Worm (Caenorhabditis elegans): Measurements from ENCODE around the gene utp-20.
A peak's percentile ranks its signal among the peaks of the same experiment; 100 is the strongest.

The utp-20 gene

DNA sequence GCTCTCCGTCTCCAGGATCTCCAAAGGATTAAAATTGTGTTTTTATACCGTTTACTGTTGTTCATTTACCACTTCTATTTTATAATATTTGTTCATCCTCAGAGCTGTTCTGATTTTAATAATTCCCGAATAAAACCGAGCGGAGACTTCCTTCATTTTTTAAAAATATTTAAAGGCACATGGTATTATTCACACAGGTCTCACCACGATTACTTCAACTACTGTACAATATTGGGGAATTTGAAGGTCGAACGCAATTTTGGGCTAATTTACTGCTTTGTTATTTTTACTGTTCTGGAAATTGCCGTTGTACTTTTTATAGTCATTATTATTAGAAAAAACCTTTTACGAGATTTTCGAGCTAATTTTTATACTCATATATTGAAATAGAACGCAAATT is 45.0 kb upstream of the utp-20 start:
- TF ChIP-seq mml-1 (tag; optimal IDR thresholded peaks at IDR 0.05) (no peak), ztf-11 (tag; optimal IDR thresholded peaks at IDR 0.05) (no peak), egl-27 (tag; optimal IDR thresholded peaks at IDR 0.05) (no peak), unc-62 (GFP tag; optimal IDR thresholded peaks at IDR 0.05) (no peak), fkh-2 (tag; optimal IDR thresholded peaks at IDR 0.05) (no peak), zag-1 (tag; optimal IDR thresholded peaks at IDR 0.05) (no peak), nhr-25 (tag; optimal IDR thresholded peaks at IDR 0.05) (no peak), nhr-12 (tag; optimal IDR thresholded peaks at IDR 0.05) (no peak), lin-15B (tag; optimal IDR thresholded peaks at IDR 0.05) (no peak), R02D3.7 (tag; optimal IDR thresholded peaks at IDR 0.05) (no peak), nhr-76 (tag; optimal IDR thresholded peaks at IDR 0.05) (no peak)

DNA sequence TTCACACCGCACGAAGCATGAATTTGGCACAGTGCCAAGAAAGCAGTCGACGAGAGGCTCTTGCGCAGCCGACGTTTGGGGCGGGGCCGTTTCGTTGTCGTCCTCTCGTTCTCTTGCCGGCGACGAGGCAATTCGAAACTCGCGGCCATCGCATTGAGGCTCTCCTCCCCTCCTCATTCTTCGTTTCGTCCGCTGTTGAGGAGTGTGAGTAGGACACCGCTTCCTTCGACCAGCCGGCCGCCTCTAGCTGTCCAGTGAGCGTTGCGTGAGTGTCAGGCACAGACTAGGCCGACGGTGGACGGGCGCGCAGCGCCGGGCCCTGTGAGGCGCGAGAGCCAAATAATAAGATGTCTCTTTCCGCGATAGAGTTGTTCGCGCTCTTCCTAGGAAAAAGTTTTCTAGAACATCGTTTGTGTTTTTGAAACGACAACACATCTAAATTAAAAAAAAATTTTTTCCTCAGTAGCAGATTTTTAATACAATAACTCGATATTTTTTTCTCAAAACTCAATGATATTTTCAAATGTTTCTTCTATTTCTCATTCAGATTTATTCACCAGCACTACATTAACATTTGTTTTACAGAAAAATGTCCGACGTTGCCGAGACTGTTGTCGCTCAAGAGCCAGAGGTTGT is 44.2 kb upstream of the utp-20 start, which contains the start of the genes T28D9.11 and T28D9.1:
Gene T28D9.11, minus strand, starts transcription at position 177 of the 636 bp plus-strand sequence.
Gene T28D9.1, plus strand, starts transcription at position 586 of the 636 bp plus-strand sequence.
- TF ChIP-seq sea-2 (GFP tag; optimal IDR thresholded peaks at IDR 0.05), result peak; percentile 15
- no peak for TF ChIP-seq nhr-43 (tag; optimal IDR thresholded peaks at IDR 0.05; ENCODE audit: poor library complexity, severe bottlenecking)
- TF ChIP-seq nfya-1 (tag; optimal IDR thresholded peaks at IDR 0.05; ENCODE audit: insufficient read depth), result peak; percentile 86
- TF ChIP-seq eor-1 (tag; optimal IDR thresholded peaks at IDR 0.05), result no peak
- no peak for TF ChIP-seq fos-1 (tag; optimal IDR thresholded peaks at IDR 0.05)
- no peak for TF ChIP-seq ceh-9 (tag; optimal IDR thresholded peaks at IDR 0.05)
- TF ChIP-seq elt-3 (tag; optimal IDR thresholded peaks at IDR 0.05), result no peak
- no peak for TF ChIP-seq R02D3.7 (tag; optimal IDR thresholded peaks at IDR 0.05)
- TF ChIP-seq ZK546.5 (tag; optimal IDR thresholded peaks at IDR 0.05), result no peak
- no peak for TF ChIP-seq nhr-25 (tag; optimal IDR thresholded peaks at IDR 0.05)
- peak; percentile 47 for TF ChIP-seq lsy-12 (tag; optimal IDR thresholded peaks at IDR 0.05)
- peak; percentile 80 for TF ChIP-seq lin-15B (tag; optimal IDR thresholded peaks at IDR 0.05)
- no peak for TF ChIP-seq egl-27 (tag; optimal IDR thresholded peaks at IDR 0.05)
- TF ChIP-seq nhr-77 (tag; optimal IDR thresholded peaks at IDR 0.05), result no peak
- TF ChIP-seq zag-1 (tag; optimal IDR thresholded peaks at IDR 0.05), result no peak
- TF ChIP-seq ama-1 (optimal IDR thresholded peaks at IDR 0.05), result peak; percentile 89
- no peak for TF ChIP-seq jun-1 (tag; optimal IDR thresholded peaks at IDR 0.05)
- TF ChIP-seq nhr-67 (tag; optimal IDR thresholded peaks at IDR 0.05), result no peak
- no peak for TF ChIP-seq unc-62 (GFP tag; optimal IDR thresholded peaks at IDR 0.05)
- TF ChIP-seq nhr-28 (tag; optimal IDR thresholded peaks at IDR 0.05), result no peak
- no peak for TF ChIP-seq ceh-28 (tag; optimal IDR thresholded peaks at IDR 0.05)
- TF ChIP-seq fkh-2 (tag; optimal IDR thresholded peaks at IDR 0.05), result no peak
- no peak for TF ChIP-seq elt-1 (tag; optimal IDR thresholded peaks at IDR 0.05)
- no peak for TF ChIP-seq tbx-2 (tag; optimal IDR thresholded peaks at IDR 0.05)
- TF ChIP-seq egl-5 (tag; optimal IDR thresholded peaks at IDR 0.05), result no peak
- TF ChIP-seq mml-1 (tag; optimal IDR thresholded peaks at IDR 0.05), result no peak
- peak; percentile 17 for TF ChIP-seq ztf-4 (tag; optimal IDR thresholded peaks at IDR 0.05)
- TF ChIP-seq hmg-11 (tag; optimal IDR thresholded peaks at IDR 0.05), result peak; percentile 76
- TF ChIP-seq ceh-16 (tag; optimal IDR thresholded peaks at IDR 0.05), result no peak
- peak; percentile 19 for TF ChIP-seq pha-4 (tag; optimal IDR thresholded peaks at IDR 0.05)
- no peak for TF ChIP-seq nhr-23 (tag; optimal IDR thresholded peaks at IDR 0.05)
- no peak for TF ChIP-seq aly-2 (tag; optimal IDR thresholded peaks at IDR 0.05)
- TF ChIP-seq lin-39 (tag; optimal IDR thresholded peaks at IDR 0.05), result peak; percentile 75
- no peak for TF ChIP-seq nhr-11 (tag; optimal IDR thresholded peaks at IDR 0.05)
- no peak for TF ChIP-seq nhr-76 (tag; optimal IDR thresholded peaks at IDR 0.05)
- TF ChIP-seq snpc-4 (tag; optimal IDR thresholded peaks at IDR 0.05), result peak; percentile 97
- TF ChIP-seq nhr-237 (tag; optimal IDR thresholded peaks at IDR 0.05), result no peak
- TF ChIP-seq ztf-11 (tag; optimal IDR thresholded peaks at IDR 0.05), result no peak
- no peak for TF ChIP-seq daf-12 (tag; optimal IDR thresholded peaks at IDR 0.05)
- no peak for TF ChIP-seq nhr-12 (tag; optimal IDR thresholded peaks at IDR 0.05)
- no peak for TF ChIP-seq mdl-1 (tag; optimal IDR thresholded peaks at IDR 0.05)
- no peak for TF ChIP-seq elt-2 (tag; optimal IDR thresholded peaks at IDR 0.05)
- no peak for TF ChIP-seq ceh-82 (tag; optimal IDR thresholded peaks at IDR 0.05)
- TF ChIP-seq skn-1 (tag; optimal IDR thresholded peaks at IDR 0.05), result no peak
- peak; percentile 54 for TF ChIP-seq fkh-10 (GFP tag; optimal IDR thresholded peaks at IDR 0.05)
- TF ChIP-seq pqm-1 (tag; optimal IDR thresholded peaks at IDR 0.05), result no peak
- TF ChIP-seq unc-39 (tag; optimal IDR thresholded peaks at IDR 0.05), result no peak

All from whole organism, L3 larva.